Worm (Caenorhabditis elegans): ENCODE measurements around the gene nono-1.

DNA sequence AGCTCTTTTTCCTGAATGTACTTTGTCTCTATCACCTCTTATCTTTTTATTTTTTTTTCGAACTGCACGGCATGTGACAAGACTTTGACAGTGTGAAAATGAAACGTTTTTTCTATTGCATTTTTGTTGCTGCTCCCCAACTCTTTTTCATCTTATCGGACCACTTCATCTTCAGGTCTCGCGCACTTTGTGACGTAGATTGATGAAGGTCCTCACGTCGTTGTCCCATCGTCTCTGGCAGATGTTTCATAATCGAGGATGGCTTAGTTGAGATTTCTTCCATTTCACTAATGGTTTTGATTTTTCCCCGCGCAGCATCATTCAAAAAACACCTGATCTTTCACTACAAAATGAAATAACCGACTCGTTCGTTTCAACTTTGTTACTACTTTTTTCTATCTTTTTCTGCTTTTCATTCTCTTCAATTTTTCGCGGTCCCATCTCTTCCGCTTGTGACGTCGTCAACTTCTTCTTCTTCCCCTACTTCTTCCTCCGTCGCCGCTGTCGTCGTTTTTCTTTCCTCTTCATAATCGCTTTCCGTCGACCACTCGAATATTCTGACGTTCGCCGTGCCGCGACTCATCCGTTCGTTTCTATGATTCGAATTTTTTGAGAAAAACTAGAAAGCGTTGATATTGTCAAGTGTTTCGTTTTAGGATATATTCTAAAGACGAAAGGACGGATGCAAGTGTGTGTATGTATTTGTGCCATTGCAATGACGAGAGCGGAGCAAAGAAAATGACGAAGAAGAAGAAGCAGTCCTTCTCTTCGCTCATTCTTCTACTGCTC, 33.3 kb upstream of the nono-1 start, which contains the start of gene T04C9.2:
- TF ChIP-seq ceh-48 (tag; optimal IDR thresholded peaks at IDR 0.05) (no peak), tbx-7 (tag; optimal IDR thresholded peaks at IDR 0.05) (no peak), pqm-1 (tag; optimal IDR thresholded peaks at IDR 0.05) (no peak), madf-2 (tag; optimal IDR thresholded peaks at IDR 0.05) (no peak), mec-3 (tag; optimal IDR thresholded peaks at IDR 0.05; ENCODE audit: borderline replicate concordance) (no peak), hlh-30 (tag; optimal IDR thresholded peaks at IDR 0.05; ENCODE audit: insufficient read depth) (no peak), Y22D7AL.16 (tag; optimal IDR thresholded peaks at IDR 0.05) (no peak)
